Worm (Caenorhabditis elegans) whole organism, mixed stage, embryonic: Measurements from ENCODE around the gene acdh-8.

Source experiments
- M03D4.4 ChIP-seq: sonication (generic microtip); optimal IDR thresholded peaks from 2 replicates; lab custom pipeline; 2017; ENCODE audit warnings: mild to moderate bottlenecking, missing genetic modification characterization, missing compliant biosample characterization
- bed-3 ChIP-seq: fragments of 200-800 bp; sonication (Bioruptor generic); optimal IDR thresholded peaks from 3 replicates; lab custom pipeline; 2018; ENCODE audit warnings: mild to moderate bottlenecking, missing genetic modification characterization, moderate library complexity, missing compliant biosample characterization
- blmp-1 ChIP-seq: fragments of 150-350 bp; optimal IDR thresholded peaks from 2 replicates; lab custom pipeline; 2014; ENCODE audit warnings: missing biosample characterization, missing genetic modification characterization
- ceh-39 ChIP-seq: fragments of 150-350 bp; optimal IDR thresholded peaks from 2 replicates; lab custom pipeline; 2014; ENCODE audit warnings: missing biosample characterization, missing genetic modification characterization
- ceh-43 ChIP-seq: fragments of 200-800 bp; sonication (Bioruptor generic); optimal IDR thresholded peaks from 2 replicates; lab custom pipeline; 2018; ENCODE audit warnings: mild to moderate bottlenecking, missing genetic modification characterization, moderate library complexity, missing compliant biosample characterization
- ceh-83 ChIP-seq: fragments of 200-800 bp; sonication (Bioruptor generic); optimal IDR thresholded peaks from 2 replicates; lab custom pipeline; 2018; ENCODE audit warnings: mild to moderate bottlenecking, missing genetic modification characterization, missing compliant biosample characterization
- ces-1 ChIP-seq: fragments of 150-350 bp; optimal IDR thresholded peaks from 2 replicates; lab custom pipeline; 2014; ENCODE audit warnings: missing biosample characterization, missing genetic modification reagents, missing genetic modification characterization
- cnd-1 ChIP-seq: fragments of 200-800 bp; sonication (Bioruptor generic); optimal IDR thresholded peaks from 2 replicates; lab custom pipeline; 2018; ENCODE audit warnings: mild to moderate bottlenecking, missing genetic modification characterization, missing compliant biosample characterization
- drap-1 ChIP-seq: fragments of 200-800 bp; sonication (Bioruptor generic); optimal IDR thresholded peaks from 3 replicates; lab custom pipeline; 2018; ENCODE audit warnings: mild to moderate bottlenecking, missing genetic modification characterization, missing compliant biosample characterization
- elt-1 ChIP-seq: sonication (generic microtip); optimal IDR thresholded peaks from 2 replicates; lab custom pipeline; 2017; ENCODE audit warnings: missing genetic modification characterization, mild to moderate bottlenecking, missing compliant biosample characterization, antibody characterized with exemption, moderate library complexity, borderline replicate concordance; ENCODE audit not compliant: insufficient read depth
- elt-3 ChIP-seq: fragments of 150-350 bp; optimal IDR thresholded peaks from 2 replicates; lab custom pipeline; 2014; ENCODE audit warnings: missing biosample characterization, missing genetic modification characterization
- flh-1 ChIP-seq: fragments of 200-800 bp; sonication (Bioruptor generic); optimal IDR thresholded peaks from 2 replicates; lab custom pipeline; 2018; ENCODE audit warnings: mild to moderate bottlenecking, missing genetic modification characterization, moderate library complexity, missing compliant biosample characterization
- ham-2 ChIP-seq: fragments of 200-800 bp; sonication (Bioruptor generic); optimal IDR thresholded peaks from 2 replicates; lab custom pipeline; 2018; ENCODE audit warnings: mild to moderate bottlenecking, missing genetic modification characterization, missing compliant biosample characterization
- hlh-1 ChIP-seq: fragments of 150-350 bp; optimal IDR thresholded peaks from 2 replicates; lab custom pipeline; 2014; ENCODE audit warnings: missing biosample characterization, missing genetic modification reagents, missing genetic modification characterization
- lin-13 ChIP-seq: fragments of 150-350 bp; optimal IDR thresholded peaks from 2 replicates; lab custom pipeline; 2014; ENCODE audit warnings: missing biosample characterization, missing genetic modification characterization
- lin-32 ChIP-seq: fragments of 200-800 bp; sonication (Bioruptor generic); optimal IDR thresholded peaks from 2 replicates; lab custom pipeline; 2018; ENCODE audit warnings: mild to moderate bottlenecking, missing genetic modification characterization, missing compliant biosample characterization
- lsy-2 ChIP-seq: fragments of 150-350 bp; optimal IDR thresholded peaks from 2 replicates; lab custom pipeline; 2014; ENCODE audit warnings: missing biosample characterization, missing genetic modification characterization
- mab-5 ChIP-seq: fragments of 150-350 bp; optimal IDR thresholded peaks from 2 replicates; lab custom pipeline; 2014; ENCODE audit warnings: missing biosample characterization, missing genetic modification characterization
- nhr-12 ChIP-seq: fragments of 150-350 bp; optimal IDR thresholded peaks from 2 replicates; lab custom pipeline; 2014; ENCODE audit warnings: missing biosample characterization, missing genetic modification characterization
- nhr-2 ChIP-seq: fragments of 150-350 bp; optimal IDR thresholded peaks from 2 replicates; lab custom pipeline; 2014; ENCODE audit warnings: missing biosample characterization, missing genetic modification characterization
- nhr-237 ChIP-seq: fragments of 150-350 bp; optimal IDR thresholded peaks from 2 replicates; lab custom pipeline; 2014; ENCODE audit warnings: missing biosample characterization, missing genetic modification characterization
- nhr-28 ChIP-seq: fragments of 150-350 bp; optimal IDR thresholded peaks from 2 replicates; lab custom pipeline; 2014; ENCODE audit warnings: missing biosample characterization, missing genetic modification characterization
- nhr-76 ChIP-seq: sonication (generic microtip); optimal IDR thresholded peaks from 2 replicates; lab custom pipeline; 2017; ENCODE audit warnings: missing biosample characterization, missing genetic modification characterization
- pha-4 ChIP-seq: fragments of 150-350 bp; optimal IDR thresholded peaks from 2 replicates; lab custom pipeline; 2018; ENCODE audit warnings: missing biosample characterization, missing genetic modification reagents, missing genetic modification characterization
- sem-2 ChIP-seq: fragments of 200-800 bp; sonication (Bioruptor generic); optimal IDR thresholded peaks from 2 replicates; lab custom pipeline; 2018; ENCODE audit warnings: mild to moderate bottlenecking, missing genetic modification characterization, missing compliant biosample characterization
- sptf-1 ChIP-seq: sonication (generic microtip); optimal IDR thresholded peaks from 2 replicates; lab custom pipeline; 2017; ENCODE audit warnings: mild to moderate bottlenecking, missing genetic modification characterization, moderate library complexity, missing compliant biosample characterization
- tbx-8 ChIP-seq: fragments of 200-800 bp; sonication (Bioruptor generic); optimal IDR thresholded peaks from 2 replicates; lab custom pipeline; 2018; ENCODE audit warnings: mild to moderate bottlenecking, missing genetic modification characterization, moderate library complexity, missing compliant biosample characterization
- unc-120 ChIP-seq: sonication (generic microtip); optimal IDR thresholded peaks from 2 replicates; lab custom pipeline; 2017; ENCODE audit warnings: missing genetic modification characterization, missing compliant biosample characterization; ENCODE audit not compliant: poor library complexity, severe bottlenecking
- unc-39 ChIP-seq: fragments of 150-350 bp; optimal IDR thresholded peaks from 2 replicates; lab custom pipeline; 2014; ENCODE audit warnings: missing biosample characterization, missing genetic modification characterization
- unc-62 ChIP-seq: fragments of 150-350 bp; optimal IDR thresholded peaks from 2 replicates; lab custom pipeline; 2014; ENCODE audit warnings: missing biosample characterization, missing genetic modification reagents, missing genetic modification characterization
- ztf-11 ChIP-seq: fragments of 150-350 bp; optimal IDR thresholded peaks from 2 replicates; lab custom pipeline; 2014; ENCODE audit warnings: missing biosample characterization, missing genetic modification characterization

The acdh-8 gene

DNA sequence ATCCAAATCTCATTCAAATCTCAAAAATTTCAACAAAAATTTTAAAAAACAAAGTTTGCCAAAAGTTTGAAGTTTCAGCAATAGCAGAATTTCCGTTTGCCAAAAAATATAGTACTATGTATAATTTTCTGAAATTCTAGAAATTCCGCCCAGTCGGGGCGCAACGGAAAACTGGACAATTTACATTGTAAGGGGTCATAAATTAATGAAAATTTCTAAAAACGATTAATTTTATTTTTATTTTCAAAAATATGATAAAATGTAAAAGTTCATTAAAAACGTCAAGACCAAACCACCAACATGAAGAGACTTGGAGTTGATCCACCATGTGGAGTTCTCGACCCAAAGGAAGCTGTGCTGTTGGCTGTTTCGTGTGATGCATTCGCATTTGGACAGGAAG, 24.0 kb downstream of the acdh-8 start, which contains the start of gene ZK1248.4:
TSS of gene ZK1248.4 (plus strand) at position 301 of the 400 bp plus-strand sequence.
- no peak for TF ChIP-seq hlh-1 (tag; lab: Kevin White, UChicago)
- no peak for TF ChIP-seq ztf-11
- TF ChIP-seq ceh-83 (GFP tag; lab: Kevin White, UChicago): no peak
- TF ChIP-seq elt-3: no peak
- no peak for TF ChIP-seq nhr-237
- no peak for TF ChIP-seq lsy-2 (tag; lab: Kevin White, UChicago)
- TF ChIP-seq ces-1 (GFP tag; lab: Kevin White, UChicago): no peak
- no peak for TF ChIP-seq lin-32 (GFP tag; lab: Kevin White, UChicago)
- no peak for TF ChIP-seq sptf-1 (tag; lab: Kevin White, UChicago)
- no peak for TF ChIP-seq cnd-1 (tag; lab: Kevin White, UChicago)
- TF ChIP-seq tbx-8 (GFP tag; lab: Kevin White, UChicago): no peak
- TF ChIP-seq ceh-43 (GFP tag; lab: Kevin White, UChicago): no peak
- no peak for TF ChIP-seq mab-5 (tag; lab: Kevin White, UChicago)
- TF ChIP-seq bed-3 (GFP tag; lab: Kevin White, UChicago): no peak
- no peak for TF ChIP-seq elt-1 (tag; lab: Kevin White, UChicago)
- no peak for TF ChIP-seq nhr-28
- no peak for TF ChIP-seq ceh-39
- TF ChIP-seq M03D4.4 (tag; lab: Kevin White, UChicago): no peak
- TF ChIP-seq sem-2 (GFP tag; lab: Kevin White, UChicago): no peak
- no peak for TF ChIP-seq unc-120 (tag; lab: Kevin White, UChicago)
- TF ChIP-seq, all 35 proteins: peak for 0

ce11 chrII:5819655-5820054, 25.4 kb downstream of the acdh-8 start:
- TF ChIP-seq drap-1 (GFP tag; lab: Kevin White, UChicago): no peak
- TF ChIP-seq nhr-76 (tag; lab: Kevin White, UChicago): no peak
- TF ChIP-seq unc-62 (GFP tag; lab: Kevin White, UChicago): no peak
- no peak for TF ChIP-seq lin-13 (tag; lab: Kevin White, UChicago)

DNA sequence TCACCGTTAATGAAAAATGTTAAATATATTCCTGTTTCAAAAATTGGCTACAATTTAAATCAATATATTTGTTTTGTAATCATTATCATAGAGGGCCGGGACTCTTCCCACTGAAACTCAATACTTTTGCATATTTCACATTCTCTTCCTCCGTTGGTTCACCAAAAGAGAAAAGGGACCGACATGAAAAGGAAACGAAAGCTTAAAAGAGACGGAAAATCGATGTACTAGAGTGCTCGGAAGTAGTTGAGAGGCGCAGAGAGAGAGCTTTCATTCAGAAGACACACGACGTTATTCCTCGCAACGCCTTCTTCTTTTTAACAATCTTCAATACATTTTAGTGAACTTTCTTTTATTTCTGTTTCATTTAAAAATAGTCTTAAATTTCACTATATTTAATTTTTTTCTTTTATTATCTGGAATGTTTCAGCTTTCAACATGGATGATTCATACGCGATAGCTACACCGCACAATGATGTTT, 26.0 kb downstream of the acdh-8 start, which contains the start of gene ehs-1:
TSS of gene ehs-1 (plus strand) at position 431 of the 481 bp plus-strand sequence.
- TF ChIP-seq ces-1 (GFP tag; lab: Kevin White, UChicago): peak; percentile 8
- peak; percentile 5 for TF ChIP-seq unc-62 (GFP tag; lab: Kevin White, UChicago)
- TF ChIP-seq hlh-1 (tag; lab: Kevin White, UChicago): no peak

- no peak for TF ChIP-seq sptf-1 (tag; lab: Kevin White, UChicago)
- TF ChIP-seq nhr-2: no peak
- no peak for TF ChIP-seq elt-1 (tag; lab: Kevin White, UChicago)
- TF ChIP-seq unc-62 (GFP tag; lab: Kevin White, UChicago): no peak
- TF ChIP-seq, all 35 proteins: peak for 0
These were observed 33.1 kb downstream of the acdh-8 start, which contains the start of gene tbc-2 for ce11 chrII:5827364-5827763. Gene tbc-2, minus strand, starts transcription at chrII:5827443.

DNA sequence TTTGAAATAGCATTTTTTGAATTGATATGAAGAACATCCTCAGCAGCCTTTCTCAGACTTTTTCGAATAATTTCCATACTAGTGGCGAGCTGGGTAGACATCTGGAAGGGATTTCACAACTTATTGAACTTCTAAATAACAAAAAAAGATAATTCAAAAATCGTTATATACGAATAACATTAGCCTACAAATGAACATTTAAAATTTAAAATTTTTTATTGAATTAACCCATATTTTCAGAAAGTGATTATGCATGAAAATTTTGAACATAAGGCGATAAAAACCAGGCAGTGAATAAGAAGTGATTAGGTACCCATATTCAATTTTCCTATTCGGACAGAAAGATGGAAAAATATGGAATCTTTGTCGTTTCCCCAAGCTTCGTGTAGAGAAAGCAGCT, 34.2 kb downstream of the acdh-8 start, which contains the start of gene ZK1248.11:
TSS of gene ZK1248.11 (minus strand) at position 101 of the 400 bp plus-strand sequence.
- TF ChIP-seq ztf-11 (no peak), ceh-83 (GFP tag; lab: Kevin White, UChicago) (no peak), nhr-76 (tag; lab: Kevin White, UChicago) (no peak), ham-2 (GFP tag; lab: Kevin White, UChicago) (no peak), elt-1 (tag; lab: Kevin White, UChicago) (no peak), pha-4 (tag; lab: Kevin White, UChicago) (no peak), nhr-237 (no peak), M03D4.4 (tag; lab: Kevin White, UChicago) (no peak), flh-1 (no peak), lin-13 (tag; lab: Kevin White, UChicago) (no peak), sem-2 (GFP tag; lab: Kevin White, UChicago) (no peak), unc-39 (tag; lab: Kevin White, UChicago) (no peak), ces-1 (GFP tag; lab: Kevin White, UChicago) (no peak), blmp-1 (tag; lab: Kevin White, UChicago) (no peak), nhr-12 (no peak), elt-3 (no peak), tbx-8 (GFP tag; lab: Kevin White, UChicago) (no peak)
